Worm (Caenorhabditis elegans) whole organism, early embryonic: ENCODE results near the gene best-3.

Source experiments
- B0310.2 ChIP-seq: sonication (generic microtip); optimal IDR thresholded peaks from 2 replicates; lab custom pipeline; 2016; ENCODE audit warnings: mild to moderate bottlenecking, missing genetic modification characterization, missing compliant biosample characterization
- ama-1 ChIP-seq: fragments of 150-350 bp; optimal IDR thresholded peaks from 2 replicates; lab custom pipeline; 2014
- ceh-13 ChIP-seq: fragments of 200-800 bp; sonication (Bioruptor generic); optimal IDR thresholded peaks from 2 replicates; lab custom pipeline; 2018; ENCODE audit warnings: mild to moderate bottlenecking, missing genetic modification characterization, missing compliant biosample characterization
- flt-1 ChIP-seq: fragments of 200-800 bp; sonication (Bioruptor generic); IDR thresholded peaks from 2 replicates; pipeline ENCODE4 v1.3.6; 2022; ENCODE audit warnings: missing genetic modification characterization, missing compliant biosample characterization
- hmg-4 ChIP-seq: fragments of 200-800 bp; sonication (Bioruptor generic); optimal IDR thresholded peaks from 2 replicates; lab custom pipeline; 2018; ENCODE audit warnings: mild to moderate bottlenecking, missing genetic modification characterization, missing compliant biosample characterization

DNA sequence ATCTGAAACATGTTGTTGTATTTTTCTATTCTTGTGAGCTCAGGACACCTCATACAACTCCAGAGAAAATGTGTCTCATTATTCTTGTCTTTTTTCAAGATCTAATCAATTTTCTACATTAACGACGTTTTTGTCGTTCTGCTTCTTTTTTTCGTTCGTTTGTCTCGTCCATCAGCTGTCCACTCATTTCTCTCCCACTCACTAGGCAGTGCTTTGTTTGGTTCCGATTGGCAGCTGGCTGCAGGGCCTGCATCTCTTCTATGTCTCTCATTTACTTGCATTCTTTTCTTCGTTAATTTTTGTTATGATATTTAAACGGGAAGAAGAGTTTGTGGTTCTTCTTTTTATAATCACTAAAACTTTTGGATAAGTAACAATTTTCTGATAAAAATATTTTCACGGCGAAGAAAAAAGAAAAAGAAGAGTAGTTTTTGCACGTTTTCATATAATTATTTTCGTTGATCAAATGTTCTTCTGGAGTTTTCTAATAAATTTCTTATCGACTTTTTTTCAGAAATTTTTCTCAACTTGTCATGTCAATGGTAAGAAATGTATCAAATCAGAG, 11.4 kb upstream of the best-3 start, which contains the start of gene 2L52.1:
- TF ChIP-seq ama-1 (lab: Kevin White, UChicago): no peak
- TF ChIP-seq hmg-4 (GFP tag; lab: Kevin White, UChicago): no peak
- TF ChIP-seq ceh-13: no peak
- TF ChIP-seq B0310.2: no peak
- TF ChIP-seq flt-1 (GFP tag; lab: Robert Waterston, UW): no peak
